Worm (Caenorhabditis elegans) whole organism, L2 larva: ENCODE data around the gene clec-164.

Experiments
- lin-13 ChIP-seq: fragments of 150-350 bp; optimal IDR thresholded peaks from 2 replicates; lab custom pipeline; 2014; ENCODE audit warnings: missing biosample characterization, missing genetic modification reagents, missing genetic modification characterization
- nhr-23 ChIP-seq: fragments of 150-350 bp; optimal IDR thresholded peaks from 2 replicates; lab custom pipeline; 2014; ENCODE audit warnings: missing biosample characterization, missing genetic modification reagents, missing genetic modification characterization
- nhr-237 ChIP-seq: fragments of 150-350 bp; optimal IDR thresholded peaks from 2 replicates; lab custom pipeline; 2014; ENCODE audit warnings: missing biosample characterization, missing genetic modification characterization

DNA sequence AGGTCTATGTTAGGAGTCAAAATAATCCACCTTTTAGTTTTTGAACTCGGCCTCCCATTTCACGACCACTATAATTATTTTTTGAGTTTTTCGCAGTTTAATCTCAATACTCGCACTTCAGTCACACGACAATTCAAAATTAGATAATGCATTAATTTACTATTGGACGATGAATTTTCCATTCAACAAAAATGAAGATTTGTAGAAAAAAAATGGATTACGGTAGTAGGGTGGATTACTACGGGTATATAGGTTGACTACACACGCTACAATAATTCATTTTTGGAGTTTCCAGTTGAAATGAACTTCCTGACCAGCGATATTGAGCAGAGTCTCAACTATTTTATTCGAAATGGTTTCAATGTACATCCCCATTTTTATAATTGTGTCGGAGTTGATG lies 40.0 kb downstream of the clec-164 start, which contains the start of gene srt-23:
- TF ChIP-seq nhr-237 (tag; lab: Kevin White, UChicago) (no peak), nhr-23 (tag; lab: Kevin White, UChicago) (no peak), lin-13 (GFP tag; lab: Kevin White, UChicago) (no peak)
